Fruit fly (Drosophila melanogaster) whole organism, embryonic: ENCODE results near the gene Gld2.

ENCODE experiments used
- ATbp ChIP-seq: fragments of 200-800 bp; sonication (Bioruptor generic); optimal IDR thresholded peaks from 2 replicates; lab custom pipeline; 2017; ENCODE audit warnings: missing biosample characterization, mild to moderate bottlenecking, missing genetic modification characterization, missing genetic modification reagents
- CG10654 ChIP-seq: fragments of 200-800 bp; sonication (Bioruptor generic); optimal IDR thresholded peaks from 2 replicates; lab custom pipeline; 2016; ENCODE audit warnings: missing biosample characterization, missing genetic modification characterization
- CG12219 ChIP-seq: fragments of 200-800 bp; sonication (Bioruptor generic); optimal IDR thresholded peaks from 3 replicates; lab custom pipeline; 2018; ENCODE audit warnings: missing biosample characterization, mild to moderate bottlenecking, missing genetic modification characterization
- CG13123 ChIP-seq: fragments of 200-800 bp; sonication (Bioruptor generic); optimal IDR thresholded peaks from 2 replicates; lab custom pipeline; 2016; ENCODE audit warnings: missing biosample characterization, missing genetic modification characterization
- CG15269 ChIP-seq: fragments of 200-800 bp; sonication (Bioruptor generic); optimal IDR thresholded peaks from 2 replicates; lab custom pipeline; 2018; ENCODE audit warnings: missing biosample characterization, mild to moderate bottlenecking, missing genetic modification characterization, moderate library complexity
- CG17361 ChIP-seq: fragments of 200-800 bp; sonication (Bioruptor generic); IDR thresholded peaks from 3 replicates; pipeline ENCODE4 v1.3.6; 2022; ENCODE audit warnings: missing biosample characterization, missing genetic modification characterization
- CG17829 ChIP-seq: fragments of 200-800 bp; optimal IDR thresholded peaks from 2 replicates; lab custom pipeline; 2019; ENCODE audit warnings: missing biosample characterization, mild to moderate bottlenecking, missing genetic modification characterization, moderate library complexity
- CG18262 ChIP-seq: fragments of 200-800 bp; optimal IDR thresholded peaks from 3 replicates; lab custom pipeline; 2019; ENCODE audit warnings: missing biosample characterization, mild to moderate bottlenecking, missing genetic modification characterization, moderate library complexity
- CG2678 ChIP-seq: fragments of 200-800 bp; sonication (Bioruptor generic); optimal IDR thresholded peaks from 3 replicates; lab custom pipeline; 2019; ENCODE audit warnings: missing biosample characterization, mild to moderate bottlenecking, missing genetic modification characterization, moderate library complexity
- CG2712 ChIP-seq: fragments of 200-800 bp; optimal IDR thresholded peaks from 3 replicates; lab custom pipeline; 2019; ENCODE audit warnings: missing biosample characterization, mild to moderate bottlenecking, missing genetic modification characterization, moderate library complexity
- CG32772 ChIP-seq: fragments of 200-800 bp; sonication (Bioruptor generic); IDR thresholded peaks from 2 replicates; pipeline ENCODE4 v1.3.6; 2022; ENCODE audit warnings: missing biosample characterization, missing genetic modification characterization
- CG3995 ChIP-seq: fragments of 200-800 bp; sonication (Bioruptor generic); optimal IDR thresholded peaks from 3 replicates; lab custom pipeline; 2016; ENCODE audit warnings: missing biosample characterization, missing genetic modification characterization
- CG4707 ChIP-seq: fragments of 200-800 bp; sonication (Bioruptor generic); optimal IDR thresholded peaks from 2 replicates; lab custom pipeline; 2018; ENCODE audit warnings: missing biosample characterization, mild to moderate bottlenecking, missing genetic modification characterization, moderate library complexity
- CG4820 ChIP-seq: fragments of 200-800 bp; sonication (Bioruptor generic); optimal IDR thresholded peaks from 3 replicates; lab custom pipeline; 2016; ENCODE audit warnings: missing biosample characterization, missing genetic modification characterization
- CG7556 ChIP-seq: fragments of 200-800 bp; sonication (Bioruptor generic); optimal IDR thresholded peaks from 2 replicates; lab custom pipeline; 2017; ENCODE audit warnings: missing biosample characterization, mild to moderate bottlenecking, missing genetic modification characterization
- Dll ChIP-seq: fragments of 200-800 bp; sonication (Bioruptor generic); IDR thresholded peaks from 4 replicates; pipeline ENCODE4 v1.3.6; 2022; ENCODE audit warnings: missing biosample characterization, missing genetic modification characterization; ENCODE audit not compliant: partially characterized antibody
- E2f1 ChIP-seq: fragments of 200-800 bp; sonication (Bioruptor generic); IDR thresholded peaks from 2 replicates; pipeline ENCODE4 v1.3.6; 2022; ENCODE audit warnings: missing biosample characterization, missing genetic modification characterization
- Elba2 ChIP-seq: fragments of 200-800 bp; sonication (Bioruptor generic); optimal IDR thresholded peaks from 3 replicates; lab custom pipeline; 2016; ENCODE audit warnings: missing biosample characterization, missing genetic modification characterization
- Ets65A ChIP-seq: fragments of 200-800 bp; sonication (Bioruptor generic); peaks from one replicate; lab custom pipeline; 2016; ENCODE audit warnings: missing biosample characterization, missing genetic modification characterization
- Gug ChIP-seq: fragments of 200-800 bp; sonication (Bioruptor generic); IDR thresholded peaks from 4 replicates; pipeline ENCODE4 v1.3.6; 2022; ENCODE audit warnings: missing biosample characterization, missing genetic modification characterization
- H2.0 ChIP-seq: fragments of 200-800 bp; sonication (Bioruptor generic); IDR thresholded peaks from 2 replicates; pipeline ENCODE4 v1.3.6; 2022; ENCODE audit warnings: missing biosample characterization, missing genetic modification characterization
- Lpt ChIP-seq: fragments of >200 bp; optimal IDR thresholded peaks from 2 replicates; lab custom pipeline; 2018; ENCODE audit warnings: missing biosample characterization, missing genetic modification characterization
- NC2β ChIP-seq: fragments of 200-800 bp; sonication (Bioruptor generic); optimal IDR thresholded peaks from 2 replicates; lab custom pipeline; 2016; ENCODE audit warnings: missing biosample characterization, missing genetic modification characterization
- Oli ChIP-seq: fragments of 200-800 bp; sonication (Bioruptor generic); optimal IDR thresholded peaks from 2 replicates; lab custom pipeline; 2018; ENCODE audit warnings: missing biosample characterization, mild to moderate bottlenecking, missing genetic modification characterization, moderate library complexity
- Poxn ChIP-seq: fragments of 200-800 bp; sonication (Bioruptor generic); IDR thresholded peaks from 2 replicates; pipeline ENCODE4 v1.3.6; 2022; ENCODE audit warnings: missing biosample characterization, missing genetic modification characterization
- Side ChIP-seq: fragments of 200-800 bp; sonication (Bioruptor generic); optimal IDR thresholded peaks from 2 replicates; lab custom pipeline; 2016; ENCODE audit warnings: missing biosample characterization, missing genetic modification characterization
- Spps ChIP-seq: fragments of 200-800 bp; sonication (Bioruptor generic); optimal IDR thresholded peaks from 2 replicates; lab custom pipeline; 2018; ENCODE audit warnings: missing biosample characterization, mild to moderate bottlenecking, missing genetic modification characterization
- Xrp1 ChIP-seq: fragments of 200-800 bp; sonication (Bioruptor generic); IDR thresholded peaks from 2 replicates; pipeline ENCODE4 v1.3.6; 2022; ENCODE audit warnings: missing biosample characterization, missing genetic modification characterization
- bsh ChIP-seq, 2 experiments: fragments of 200-800 bp; sonication (Bioruptor generic); optimal IDR thresholded peaks; 2 replicates each; lab custom pipeline; 2017 to 2018; ENCODE audit warnings: mild to moderate bottlenecking in 2 of 2, missing biosample characterization in 2 of 2, missing genetic modification characterization in 2 of 2, moderate library complexity in 1 of 2
- cas ChIP-seq: fragments of 200-800 bp; sonication (Bioruptor generic); IDR thresholded peaks from 2 replicates; pipeline ENCODE4 v1.3.6; 2022; ENCODE audit warnings: missing biosample characterization, missing genetic modification characterization
- chif ChIP-seq, 2 experiments: fragments of 200-800 bp; sonication (Bioruptor generic); optimal IDR thresholded peaks; 3 replicates each; lab custom pipeline; 2016; ENCODE audit warnings: missing biosample characterization in 2 of 2, missing genetic modification characterization in 2 of 2
- corto ChIP-seq: fragments of 200-800 bp; sonication (Bioruptor generic); optimal IDR thresholded peaks from 2 replicates; lab custom pipeline; 2016; ENCODE audit warnings: missing biosample characterization, mild to moderate bottlenecking, missing genetic modification characterization, moderate library complexity
- dmrt11E ChIP-seq: fragments of 200-800 bp; sonication (Bioruptor generic); optimal IDR thresholded peaks from 3 replicates; lab custom pipeline; 2018; ENCODE audit warnings: missing biosample characterization, mild to moderate bottlenecking, missing genetic modification characterization, moderate library complexity
- ewg ChIP-seq: fragments of 200-800 bp; sonication (Bioruptor generic); optimal IDR thresholded peaks from 3 replicates; lab custom pipeline; 2017; ENCODE audit warnings: mild to moderate bottlenecking, missing biosample characterization, missing genetic modification reagents, missing genetic modification characterization
- gem ChIP-seq: fragments of 200-800 bp; sonication (Bioruptor generic); optimal IDR thresholded peaks from 2 replicates; lab custom pipeline; 2019; ENCODE audit warnings: missing biosample characterization, mild to moderate bottlenecking, missing genetic modification characterization, moderate library complexity
- ken ChIP-seq: fragments of 200-800 bp; sonication (Bioruptor generic); IDR thresholded peaks from 3 replicates; pipeline ENCODE4 v1.3.6; 2022; ENCODE audit warnings: missing biosample characterization, missing genetic modification characterization
- lbe ChIP-seq: fragments of 200-800 bp; sonication (Bioruptor generic); optimal IDR thresholded peaks from 2 replicates; lab custom pipeline; 2016; ENCODE audit warnings: missing biosample characterization, mild to moderate bottlenecking, missing genetic modification characterization
- luna ChIP-seq: fragments of 200-800 bp; sonication (Bioruptor generic); optimal IDR thresholded peaks from 2 replicates; lab custom pipeline; 2016; ENCODE audit warnings: missing biosample characterization, missing genetic modification characterization
- nerfin-2 ChIP-seq: fragments of 200-800 bp; sonication (Bioruptor generic); IDR thresholded peaks from 2 replicates; pipeline ENCODE4 v1.3.6; 2022; ENCODE audit warnings: missing biosample characterization, missing genetic modification characterization; ENCODE audit not compliant: partially characterized antibody
- onecut ChIP-seq: fragments of 200-800 bp; sonication (Bioruptor generic); IDR thresholded peaks from 2 replicates; pipeline ENCODE4 v1.3.6; 2022; ENCODE audit warnings: missing biosample characterization, missing genetic modification characterization
- org-1 ChIP-seq: fragments of 200-800 bp; sonication (Bioruptor generic); optimal IDR thresholded peaks from 2 replicates; lab custom pipeline; 2017; ENCODE audit warnings: missing biosample characterization, missing genetic modification characterization
- p53 ChIP-seq: fragments of 200-800 bp; sonication (Bioruptor generic); optimal IDR thresholded peaks from 2 replicates; lab custom pipeline; 2016; ENCODE audit warnings: missing biosample characterization, missing genetic modification characterization
- phol ChIP-seq: fragments of 200-800 bp; sonication (Bioruptor generic); optimal IDR thresholded peaks from 3 replicates; lab custom pipeline; 2018; ENCODE audit warnings: missing biosample characterization, mild to moderate bottlenecking, missing genetic modification characterization, moderate library complexity
- pzg ChIP-seq: fragments of 200-800 bp; sonication (Bioruptor generic); optimal IDR thresholded peaks from 3 replicates; lab custom pipeline; 2018; ENCODE audit warnings: missing biosample characterization, mild to moderate bottlenecking, missing genetic modification characterization, moderate library complexity
- ro ChIP-seq: fragments of 200-800 bp; sonication (Bioruptor generic); IDR thresholded peaks from 2 replicates; pipeline ENCODE4 v1.3.6; 2022; ENCODE audit warnings: missing biosample characterization, missing genetic modification characterization
- sens ChIP-seq: fragments of 200-800 bp; sonication (Bioruptor generic); peaks from one replicate; lab custom pipeline; 2016; ENCODE audit warnings: missing biosample characterization, missing genetic modification characterization
- so ChIP-seq: fragments of 200-800 bp; sonication (Bioruptor generic); IDR thresholded peaks from 3 replicates; pipeline ENCODE4 v1.3.6; 2022; ENCODE audit warnings: missing biosample characterization, missing genetic modification characterization
- sr ChIP-seq: fragments of 200-800 bp; sonication (Bioruptor generic); IDR thresholded peaks from 3 replicates; pipeline ENCODE4 v1.3.6; 2022; ENCODE audit warnings: missing biosample characterization, missing genetic modification characterization

The Gld2 gene

dm6 chr3R:22172454-22173413, 38.9 kb upstream of the Gld2 start (continued):
- no peak for TF ChIP-seq Side
- TF ChIP-seq CG2678 (tag; lab: Kevin White, UChicago): peak; percentile 39
- TF ChIP-seq org-1: no peak
- TF ChIP-seq chif (GFP tag; optimal IDR thresholded peaks at IDR 0.05; lab: Kevin White, UChicago): peak in 1 of 2 experiments; percentile 18
- no peak; the same call in 1 of the 2 replicates for TF ChIP-seq CG32772 (GFP tag; lab: Robert Waterston, UW)
- TF ChIP-seq ATbp (GFP tag; lab: Kevin White, UChicago): peak; percentile 12
- no peak for TF ChIP-seq CG10654 (GFP tag; lab: Kevin White, UChicago)
- peak; percentile 11 for TF ChIP-seq CG7556 (GFP tag; lab: Kevin White, UChicago)
- TF ChIP-seq CG4707: no peak
- no peak for TF ChIP-seq Lpt (GFP tag; lab: Kevin White, UChicago)
- TF ChIP-seq E2f1 (GFP tag; lab: Robert Waterston, UW): no peak
- peak; percentile 11 for TF ChIP-seq CG4820
- TF ChIP-seq Poxn (GFP tag; lab: Robert Waterston, UW): no peak
- TF ChIP-seq CG15269 (tag; lab: Kevin White, UChicago): no peak
- peak; percentile 25 for TF ChIP-seq ewg (GFP tag; lab: Kevin White, UChicago)
- TF ChIP-seq sr: peak; percentile 97
- no peak for TF ChIP-seq Dll (GFP tag; lab: Robert Waterston, UW)
- no peak for TF ChIP-seq so (GFP tag; lab: Robert Waterston, UW)
- peak; percentile 34 for TF ChIP-seq phol
- TF ChIP-seq CG17361 (GFP tag; lab: Robert Waterston, UW): peak; percentile 63; the same call in 2 of the 3 replicates
- no peak for TF ChIP-seq H2.0

dm6 chr3R:22175745-22176144, 35.9 kb upstream of the Gld2 start:
- TF ChIP-seq corto (GFP tag; lab: Kevin White, UChicago) (peak; percentile 67), dmrt11E (peak; percentile 28), Xrp1 (GFP tag; lab: Robert Waterston, UW) (peak; percentile 43; the same call in 1 of the 2 replicates), onecut (GFP tag; lab: Robert Waterston, UW) (no peak), gem (tag; lab: Kevin White, UChicago) (peak; percentile 10), p53 (GFP tag; lab: Kevin White, UChicago) (no peak), bsh (GFP tag; optimal IDR thresholded peaks at IDR 0.05; lab: Kevin White, UChicago) (peak in 1 of 2 experiments; percentile 12), CG18262 (tag; lab: Kevin White, UChicago) (peak; percentile 13), Ets65A (peak; percentile 13), pzg (GFP tag; lab: Kevin White, UChicago) (no peak), lbe (GFP tag; lab: Kevin White, UChicago) (peak; percentile 81), sens (GFP tag; lab: Kevin White, UChicago) (peak; percentile 86), CG2712 (peak; percentile 18)

- TF ChIP-seq CG17829 (tag; lab: Kevin White, UChicago) (no peak), Oli (no peak), ro (no peak), Spps (no peak), CG3995 (GFP tag; lab: Kevin White, UChicago) (no peak), CG13123 (no peak), Xrp1 (GFP tag; lab: Robert Waterston, UW) (no peak), Elba2 (GFP tag; lab: Kevin White, UChicago) (no peak), luna (GFP tag; lab: Kevin White, UChicago) (no peak), Gug (GFP tag; lab: Robert Waterston, UW) (no peak), ken (no peak), nerfin-2 (GFP tag; lab: Robert Waterston, UW) (no peak), CG12219 (GFP tag; lab: Kevin White, UChicago) (no peak), NC2β (GFP tag; lab: Kevin White, UChicago) (no peak), cas (GFP tag; lab: Robert Waterston, UW) (no peak)
Measured at dm6 chr3R:22182274-22182673, 29.4 kb upstream of the Gld2 start.
